Fruit fly (Drosophila melanogaster): Measurements from ENCODE around the gene Prm.

Gene Prm

dm6 chr3L:8770616-8771229, 25.6 kb upstream of the Prm start:
- TF ChIP-seq insv (optimal IDR thresholded peaks at IDR 0.05) (no peak), psq (optimal IDR thresholded peaks at IDR 0.05) (no peak), Myc (optimal IDR thresholded peaks at IDR 0.05) (no peak), Sin3A (optimal IDR thresholded peaks at IDR 0.05) (no peak), h (optimal IDR thresholded peaks at IDR 0.05) (no peak), ttk (optimal IDR thresholded peaks at IDR 0.05) (no peak)

dm6 chr3L:8767876-8768275, 22.8 kb upstream of the Prm start:
- TF ChIP-seq Myc (optimal IDR thresholded peaks at IDR 0.05), result no peak

- TF ChIP-seq ttk (optimal IDR thresholded peaks at IDR 0.05) (no peak), psq (optimal IDR thresholded peaks at IDR 0.05) (no peak), insv (optimal IDR thresholded peaks at IDR 0.05) (no peak), h (optimal IDR thresholded peaks at IDR 0.05) (no peak), Sin3A (optimal IDR thresholded peaks at IDR 0.05) (no peak), Myc (optimal IDR thresholded peaks at IDR 0.05) (no peak)
These were observed 20.9 kb upstream of the Prm start for dm6 chr3L:8765969-8766538.

- no peak for TF ChIP-seq insv (optimal IDR thresholded peaks at IDR 0.05)
- TF ChIP-seq ttk (optimal IDR thresholded peaks at IDR 0.05), result no peak
- no peak for TF ChIP-seq h (optimal IDR thresholded peaks at IDR 0.05)
- TF ChIP-seq Sin3A (optimal IDR thresholded peaks at IDR 0.05), result no peak
- no peak for TF ChIP-seq Myc (optimal IDR thresholded peaks at IDR 0.05)
- TF ChIP-seq psq (optimal IDR thresholded peaks at IDR 0.05), result no peak
These were observed 20.4 kb upstream of the Prm start for dm6 chr3L:8765493-8765892.

dm6 chr3L:8763794-8764193, 18.7 kb upstream of the Prm start:
- TF ChIP-seq psq (optimal IDR thresholded peaks at IDR 0.05), result no peak
- no peak for TF ChIP-seq Myc (optimal IDR thresholded peaks at IDR 0.05)
- TF ChIP-seq insv (optimal IDR thresholded peaks at IDR 0.05), result no peak
- no peak for TF ChIP-seq h (optimal IDR thresholded peaks at IDR 0.05)
- no peak for TF ChIP-seq ttk (optimal IDR thresholded peaks at IDR 0.05)
- TF ChIP-seq Sin3A (optimal IDR thresholded peaks at IDR 0.05), result no peak

- TF ChIP-seq Myc (optimal IDR thresholded peaks at IDR 0.05) (no peak), h (optimal IDR thresholded peaks at IDR 0.05) (no peak), Sin3A (optimal IDR thresholded peaks at IDR 0.05) (no peak), insv (optimal IDR thresholded peaks at IDR 0.05) (no peak), psq (optimal IDR thresholded peaks at IDR 0.05) (no peak), ttk (optimal IDR thresholded peaks at IDR 0.05) (no peak)
These were observed 17.9 kb upstream of the Prm start for dm6 chr3L:8763037-8763454.

- no peak for TF ChIP-seq ttk (optimal IDR thresholded peaks at IDR 0.05)
- no peak for TF ChIP-seq Sin3A (optimal IDR thresholded peaks at IDR 0.05)
- TF ChIP-seq Myc (optimal IDR thresholded peaks at IDR 0.05), result no peak
- TF ChIP-seq h (optimal IDR thresholded peaks at IDR 0.05), result no peak
These were observed 10.6 kb upstream of the Prm start, which contains the start of gene CG6576 for dm6 chr3L:8755689-8756088. Gene CG6576 (plus strand): TSS chr3L:8755989.

- TF ChIP-seq insv (optimal IDR thresholded peaks at IDR 0.05) (no peak), Sin3A (optimal IDR thresholded peaks at IDR 0.05) (no peak), h (optimal IDR thresholded peaks at IDR 0.05) (no peak), psq (optimal IDR thresholded peaks at IDR 0.05) (no peak), ttk (optimal IDR thresholded peaks at IDR 0.05) (no peak), Myc (optimal IDR thresholded peaks at IDR 0.05) (no peak)
These were observed 8.5 kb upstream of the Prm start, which contains the start of gene Fhos for dm6 chr3L:8753592-8753991. Gene Fhos (plus strand): TSS chr3L:8753619.

- TF ChIP-seq Sin3A (optimal IDR thresholded peaks at IDR 0.05) (no peak), h (optimal IDR thresholded peaks at IDR 0.05) (no peak), psq (optimal IDR thresholded peaks at IDR 0.05) (no peak), Myc (optimal IDR thresholded peaks at IDR 0.05) (no peak), ttk (optimal IDR thresholded peaks at IDR 0.05) (no peak), insv (optimal IDR thresholded peaks at IDR 0.05) (no peak)
These were observed 6.2 kb upstream of the Prm start for dm6 chr3L:8751262-8751661.

- no peak for TF ChIP-seq h (optimal IDR thresholded peaks at IDR 0.05)
These were observed 4.9 kb upstream of the Prm start, which contains the start of gene CG13306 for dm6 chr3L:8749676-8750654. Gene CG13306 (minus strand): TSS chr3L:8749726.

- no peak for TF ChIP-seq Myc (optimal IDR thresholded peaks at IDR 0.05)
- no peak for TF ChIP-seq h (optimal IDR thresholded peaks at IDR 0.05)
- TF ChIP-seq ttk (optimal IDR thresholded peaks at IDR 0.05), result no peak
- no peak for TF ChIP-seq insv (optimal IDR thresholded peaks at IDR 0.05)
- TF ChIP-seq Sin3A (optimal IDR thresholded peaks at IDR 0.05), result no peak
- no peak for TF ChIP-seq psq (optimal IDR thresholded peaks at IDR 0.05)
These were observed 3.7 kb upstream of the Prm start for dm6 chr3L:8748839-8749238.

dm6 chr3L:8748323-8748722, 3.2 kb upstream of the Prm start:
- TF ChIP-seq ttk (optimal IDR thresholded peaks at IDR 0.05) (no peak), Myc (optimal IDR thresholded peaks at IDR 0.05) (no peak), psq (optimal IDR thresholded peaks at IDR 0.05) (no peak), h (optimal IDR thresholded peaks at IDR 0.05) (no peak), insv (optimal IDR thresholded peaks at IDR 0.05) (no peak), Sin3A (optimal IDR thresholded peaks at IDR 0.05) (no peak)

Data from Kc167 (cell line).